Worm (Caenorhabditis elegans) whole organism, late embryonic: ENCODE results near the gene srsx-19.

Experiments
- F13H6.1 ChIP-seq: sonication (generic microtip); optimal IDR thresholded peaks from 2 replicates; lab custom pipeline; 2016; ENCODE audit warnings: missing genetic modification characterization, missing compliant biosample characterization
- ahr-1 ChIP-seq: sonication (generic microtip); optimal IDR thresholded peaks from 2 replicates; lab custom pipeline; 2016; ENCODE audit warnings: missing genetic modification characterization, missing compliant biosample characterization
- ama-1 ChIP-seq: fragments of 150-350 bp; optimal IDR thresholded peaks from 2 replicates; lab custom pipeline; 2014
- nhr-11 ChIP-seq: fragments of 150-350 bp; optimal IDR thresholded peaks from 2 replicates; lab custom pipeline; 2014; ENCODE audit warnings: missing biosample characterization, missing genetic modification characterization
- pag-3 ChIP-seq: sonication (generic microtip); optimal IDR thresholded peaks from 2 replicates; lab custom pipeline; 2016; ENCODE audit warnings: missing compliant biosample characterization, missing genetic modification characterization, borderline replicate concordance
- pha-4 ChIP-seq: fragments of 150-350 bp; optimal IDR thresholded peaks from 2 replicates; lab custom pipeline; 2018; ENCODE audit warnings: missing biosample characterization, missing genetic modification reagents, missing genetic modification characterization
- rnt-1 ChIP-seq: sonication (generic microtip); optimal IDR thresholded peaks from 2 replicates; lab custom pipeline; 2016; ENCODE audit warnings: missing genetic modification characterization, missing compliant biosample characterization

DNA sequence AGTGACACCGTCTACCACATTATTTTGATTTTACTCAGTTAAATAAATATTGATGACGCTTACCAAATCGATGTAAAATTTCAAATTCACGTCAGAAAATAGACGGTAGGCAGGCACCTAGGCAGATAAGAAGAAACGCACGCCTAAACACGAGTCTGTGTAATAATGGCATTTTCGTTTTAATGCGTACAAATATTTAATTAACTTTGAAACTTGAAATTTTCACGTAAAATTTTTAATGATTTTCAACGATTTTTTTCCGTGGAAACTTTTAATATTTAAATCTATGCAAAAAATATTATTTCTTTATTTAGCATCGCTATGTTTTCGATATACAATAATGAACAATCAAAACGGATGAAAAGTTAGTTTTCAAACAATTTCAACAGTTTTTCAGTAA lies 43.8 kb downstream of the srsx-19 start, which contains the start of gene C06B3.16:
- TF ChIP-seq ama-1 (no peak), rnt-1 (tag; lab: Kevin White, UChicago) (no peak), F13H6.1 (tag; lab: Kevin White, UChicago) (no peak), pha-4 (no peak), pag-3 (no peak), ahr-1 (tag; lab: Kevin White, UChicago) (no peak), nhr-11 (tag; lab: Kevin White, UChicago) (no peak)
